Worm (Caenorhabditis elegans) whole organism, L2 larva: ENCODE measurements around the gene irld-57.

Source experiments
- C34F6.9 ChIP-seq: fragments of 150-350 bp; optimal IDR thresholded peaks from 2 replicates; lab custom pipeline; 2014; ENCODE audit warnings: missing biosample characterization, missing genetic modification characterization
- F13H6.1 ChIP-seq: sonication (generic microtip); optimal IDR thresholded peaks from 2 replicates; lab custom pipeline; 2016; ENCODE audit warnings: missing genetic modification characterization, missing compliant biosample characterization
- R02D3.7 ChIP-seq: fragments of 150-350 bp; optimal IDR thresholded peaks from 2 replicates; lab custom pipeline; 2014; ENCODE audit warnings: missing biosample characterization, missing genetic modification characterization
- ZK546.5 ChIP-seq: sonication (generic microtip); optimal IDR thresholded peaks from 2 replicates; lab custom pipeline; 2017; ENCODE audit warnings: missing biosample characterization, missing genetic modification characterization
- alr-1 ChIP-seq: fragments of 150-350 bp; optimal IDR thresholded peaks from 2 replicates; lab custom pipeline; 2014; ENCODE audit warnings: missing biosample characterization, missing genetic modification characterization
- aly-2 ChIP-seq: fragments of 150-350 bp; optimal IDR thresholded peaks from 2 replicates; lab custom pipeline; 2014; ENCODE audit warnings: missing biosample characterization, missing genetic modification characterization
- blmp-1 ChIP-seq: sonication (generic microtip); optimal IDR thresholded peaks from 2 replicates; lab custom pipeline; 2017; ENCODE audit warnings: missing genetic modification characterization, mild to moderate bottlenecking, missing compliant biosample characterization, antibody characterized with exemption, moderate library complexity; ENCODE audit not compliant: insufficient read depth
- ceh-16 ChIP-seq: fragments of 150-350 bp; optimal IDR thresholded peaks from 2 replicates; lab custom pipeline; 2014; ENCODE audit warnings: missing biosample characterization, missing genetic modification characterization
- crh-2 ChIP-seq: sonication (generic microtip); optimal IDR thresholded peaks from 2 replicates; lab custom pipeline; 2017; ENCODE audit warnings: missing biosample characterization, missing genetic modification characterization
- dmd-4 ChIP-seq: sonication (generic microtip); optimal IDR thresholded peaks from 2 replicates; lab custom pipeline; 2017; ENCODE audit warnings: missing biosample characterization, missing genetic modification characterization
- elt-1 ChIP-seq: fragments of 150-350 bp; optimal IDR thresholded peaks from 2 replicates; lab custom pipeline; 2014; ENCODE audit warnings: missing biosample characterization, missing genetic modification characterization
- elt-3 ChIP-seq: sonication (generic microtip); optimal IDR thresholded peaks from 2 replicates; lab custom pipeline; 2017; ENCODE audit warnings: missing biosample characterization, missing genetic modification characterization
- fos-1 ChIP-seq: fragments of 150-350 bp; optimal IDR thresholded peaks from 2 replicates; lab custom pipeline; 2014; ENCODE audit warnings: missing biosample characterization, missing genetic modification characterization
- gmeb-1 ChIP-seq: fragments of 150-350 bp; optimal IDR thresholded peaks from 2 replicates; lab custom pipeline; 2014; ENCODE audit warnings: missing biosample characterization, missing genetic modification characterization
- lin-11 ChIP-seq: fragments of 150-350 bp; sonication (generic microtip); optimal IDR thresholded peaks from 2 replicates; lab custom pipeline; 2014; ENCODE audit warnings: missing biosample characterization, missing genetic modification characterization, inconsistent platforms, mixed read lengths
- lin-13 ChIP-seq: fragments of 150-350 bp; optimal IDR thresholded peaks from 2 replicates; lab custom pipeline; 2014; ENCODE audit warnings: missing biosample characterization, missing genetic modification reagents, missing genetic modification characterization
- lin-39 ChIP-seq: fragments of 150-350 bp; optimal IDR thresholded peaks from 2 replicates; lab custom pipeline; 2014; ENCODE audit warnings: missing biosample characterization, missing genetic modification reagents, missing genetic modification characterization
- lsy-2 ChIP-seq, 2 experiments: fragments of 150-350 bp in 1 of 2; sonication (generic microtip) in 1 of 2; optimal IDR thresholded peaks; 2 replicates each; lab custom pipeline; 2014 to 2017; ENCODE audit warnings: missing biosample characterization in 2 of 2, missing genetic modification characterization in 2 of 2
- mab-5 ChIP-seq: fragments of 150-350 bp; optimal IDR thresholded peaks from 2 replicates; lab custom pipeline; 2014; ENCODE audit warnings: missing biosample characterization, missing genetic modification characterization
- mdl-1 ChIP-seq, 2 experiments: fragments of 150-350 bp in 1 of 2; sonication (generic microtip) in 1 of 2; optimal IDR thresholded peaks; 2 replicates each; lab custom pipeline; 2017; ENCODE audit warnings: missing biosample characterization in 2 of 2, missing genetic modification characterization in 2 of 2
- nhr-10 ChIP-seq: sonication (generic microtip); optimal IDR thresholded peaks from 2 replicates; lab custom pipeline; 2017; ENCODE audit warnings: missing biosample characterization, missing genetic modification characterization
- nhr-11 ChIP-seq: fragments of 150-350 bp; optimal IDR thresholded peaks from 2 replicates; lab custom pipeline; 2014; ENCODE audit warnings: missing biosample characterization, missing genetic modification characterization
- nhr-12 ChIP-seq: fragments of 150-350 bp; optimal IDR thresholded peaks from 2 replicates; lab custom pipeline; 2014; ENCODE audit warnings: missing biosample characterization, missing genetic modification characterization
- nhr-129 ChIP-seq: fragments of 150-350 bp; optimal IDR thresholded peaks from 2 replicates; lab custom pipeline; 2014; ENCODE audit warnings: missing biosample characterization, missing genetic modification characterization
- nhr-23 ChIP-seq: fragments of 150-350 bp; optimal IDR thresholded peaks from 2 replicates; lab custom pipeline; 2014; ENCODE audit warnings: missing biosample characterization, missing genetic modification reagents, missing genetic modification characterization
- nhr-237 ChIP-seq: fragments of 150-350 bp; optimal IDR thresholded peaks from 2 replicates; lab custom pipeline; 2014; ENCODE audit warnings: missing biosample characterization, missing genetic modification characterization
- nhr-25 ChIP-seq: fragments of 150-350 bp; sonication (generic microtip); optimal IDR thresholded peaks from 3 replicates; lab custom pipeline; 2014; ENCODE audit warnings: missing biosample characterization, missing genetic modification characterization
- nhr-6 ChIP-seq: fragments of 150-350 bp; optimal IDR thresholded peaks from 2 replicates; lab custom pipeline; 2014; ENCODE audit warnings: missing biosample characterization, missing genetic modification characterization
- nhr-77 ChIP-seq: fragments of 150-350 bp; optimal IDR thresholded peaks from 2 replicates; lab custom pipeline; 2014; ENCODE audit warnings: missing biosample characterization, missing genetic modification characterization
- sem-4 ChIP-seq: fragments of 150-350 bp; optimal IDR thresholded peaks from 2 replicates; lab custom pipeline; 2014; ENCODE audit warnings: missing biosample characterization, missing genetic modification reagents, missing genetic modification characterization
- skn-1 ChIP-seq: sonication (generic microtip); optimal IDR thresholded peaks from 2 replicates; lab custom pipeline; 2017; ENCODE audit warnings: missing biosample characterization, missing genetic modification characterization
- sma-3 ChIP-seq: sonication (generic microtip); optimal IDR thresholded peaks from 2 replicates; lab custom pipeline; 2016; ENCODE audit warnings: missing genetic modification reagents, missing genetic modification characterization, missing compliant biosample characterization
- sma-9 ChIP-seq, 2 experiments: fragments of 150-350 bp in 1 of 2; sonication (generic microtip) in 1 of 2; optimal IDR thresholded peaks; 2 replicates each; lab custom pipeline; 2014 to 2016; ENCODE audit warnings: missing genetic modification characterization in 2 of 2, mild to moderate bottlenecking in 1 of 2, missing biosample characterization in 1 of 2, missing compliant biosample characterization in 1 of 2, missing genetic modification reagents in 1 of 2, moderate library complexity in 1 of 2
- snpc-4 ChIP-seq: fragments of 150-350 bp; optimal IDR thresholded peaks from 2 replicates; lab custom pipeline; 2014; ENCODE audit warnings: missing biosample characterization, missing genetic modification characterization
- unc-55 ChIP-seq: fragments of 150-350 bp; sonication (generic microtip); optimal IDR thresholded peaks from 3 replicates; lab custom pipeline; 2014; ENCODE audit warnings: missing biosample characterization, missing genetic modification reagents, missing genetic modification characterization
- unc-62 ChIP-seq: fragments of 150-350 bp; optimal IDR thresholded peaks from 2 replicates; lab custom pipeline; 2014; ENCODE audit warnings: missing biosample characterization, missing genetic modification reagents, missing genetic modification characterization
- zag-1 ChIP-seq: fragments of 150-350 bp; optimal IDR thresholded peaks from 2 replicates; lab custom pipeline; 2014; ENCODE audit warnings: missing biosample characterization, missing genetic modification characterization
- ztf-1 ChIP-seq: fragments of 200-800 bp; sonication (Bioruptor generic); conservative IDR thresholded peaks from 2 replicates; pipeline ENCODE4 v1.3.6; 2022; ENCODE audit warnings: missing genetic modification characterization, missing compliant biosample characterization
- ztf-11 ChIP-seq: sonication (generic microtip); optimal IDR thresholded peaks from 2 replicates; lab custom pipeline; 2017; ENCODE audit warnings: missing biosample characterization, missing genetic modification characterization
- ztf-4 ChIP-seq: fragments of 150-350 bp; optimal IDR thresholded peaks from 2 replicates; lab custom pipeline; 2014; ENCODE audit warnings: missing biosample characterization, missing genetic modification characterization

irld-57 gene

ce11 chrV:15716679-15717078 lies 9.8 kb downstream of the irld-57 start, which contains the start of gene Y6E2A.4:
Gene Y6E2A.4 (minus strand): TSS chrV:15716779.
- TF ChIP-seq elt-1 (tag; lab: Kevin White, UChicago) (no peak), ztf-4 (tag; lab: Kevin White, UChicago) (no peak), mdl-1 (tag; optimal IDR thresholded peaks at IDR 0.05; lab: Kevin White, UChicago) (no peak), ZK546.5 (tag; lab: Kevin White, UChicago) (no peak), sma-9 (GFP tag; optimal IDR thresholded peaks at IDR 0.05; lab: Kevin White, UChicago) (no peak), sma-9 (tag; optimal IDR thresholded peaks at IDR 0.05; lab: Kevin White, UChicago) (no peak), ceh-16 (tag; lab: Kevin White, UChicago) (no peak), zag-1 (no peak), crh-2 (tag; lab: Kevin White, UChicago) (no peak), nhr-12 (tag; lab: Kevin White, UChicago) (no peak), nhr-77 (no peak), nhr-23 (no peak), fos-1 (tag; lab: Kevin White, UChicago) (no peak), ztf-11 (tag; lab: Kevin White, UChicago) (no peak), lin-39 (no peak), nhr-6 (tag; lab: Kevin White, UChicago) (no peak), unc-55 (no peak), skn-1 (tag; lab: Kevin White, UChicago) (no peak), unc-62 (GFP tag; lab: Kevin White, UChicago) (no peak), C34F6.9 (no peak)

ce11 chrV:15715636-15716035 lies 10.9 kb downstream of the irld-57 start:
- no peak for TF ChIP-seq sem-4 (tag; lab: Kevin White, UChicago)
- no peak for TF ChIP-seq R02D3.7
- TF ChIP-seq ztf-4 (tag; lab: Kevin White, UChicago) = no peak
- no peak for TF ChIP-seq ztf-1 (GFP tag; lab: Robert Waterston, UW)
- no peak for TF ChIP-seq snpc-4 (tag; lab: Kevin White, UChicago)
- TF ChIP-seq gmeb-1 (tag; lab: Kevin White, UChicago) = no peak
- TF ChIP-seq crh-2 (tag; lab: Kevin White, UChicago) = no peak
- no peak for TF ChIP-seq lin-13 (GFP tag; lab: Kevin White, UChicago)
- no peak for TF ChIP-seq dmd-4
- TF ChIP-seq blmp-1 (tag; lab: Kevin White, UChicago) = no peak
- no peak for TF ChIP-seq unc-55
- no peak for TF ChIP-seq lsy-2 (tag; optimal IDR thresholded peaks at IDR 0.05; lab: Kevin White, UChicago)
- TF ChIP-seq mab-5 (tag; lab: Kevin White, UChicago) = no peak
- no peak for TF ChIP-seq nhr-237 (tag; lab: Kevin White, UChicago)
- TF ChIP-seq nhr-12 (tag; lab: Kevin White, UChicago) = no peak
- no peak for TF ChIP-seq lin-11
- TF ChIP-seq mdl-1 (tag; optimal IDR thresholded peaks at IDR 0.05; lab: Kevin White, UChicago) = no peak
- TF ChIP-seq nhr-10 (tag; lab: Kevin White, UChicago) = no peak
- TF ChIP-seq, all 48 proteins: peak for 0

ce11 chrV:15712385-15712784 lies 14.1 kb downstream of the irld-57 start:
- TF ChIP-seq zag-1 = no peak
- no peak for TF ChIP-seq elt-3 (tag; lab: Kevin White, UChicago)
- TF ChIP-seq unc-62 (GFP tag; lab: Kevin White, UChicago) = no peak
- TF ChIP-seq snpc-4 (tag; lab: Kevin White, UChicago) = no peak
- no peak for TF ChIP-seq nhr-11 (tag; lab: Kevin White, UChicago)
- no peak for TF ChIP-seq mab-5 (tag; lab: Kevin White, UChicago)
- TF ChIP-seq nhr-12 (tag; lab: Kevin White, UChicago) = no peak
- no peak for TF ChIP-seq sma-3 (GFP tag; lab: Kevin White, UChicago)
- no peak for TF ChIP-seq elt-1 (tag; lab: Kevin White, UChicago)
- TF ChIP-seq nhr-129 = no peak
- no peak for TF ChIP-seq crh-2 (tag; lab: Kevin White, UChicago)
- no peak for TF ChIP-seq ztf-4 (tag; lab: Kevin White, UChicago)
- no peak for TF ChIP-seq ztf-1 (GFP tag; lab: Robert Waterston, UW)
- TF ChIP-seq ztf-11 (tag; lab: Kevin White, UChicago) = no peak
- TF ChIP-seq F13H6.1 (tag; lab: Kevin White, UChicago) = no peak
- TF ChIP-seq, all 48 proteins: peak for 0

- no peak for TF ChIP-seq lin-13 (GFP tag; lab: Kevin White, UChicago)
- no peak for TF ChIP-seq zag-1
- TF ChIP-seq nhr-25 (tag; lab: Kevin White, UChicago) = no peak
- no peak for TF ChIP-seq aly-2 (tag; lab: Kevin White, UChicago)
- TF ChIP-seq nhr-11 (tag; lab: Kevin White, UChicago) = no peak
- no peak for TF ChIP-seq alr-1 (tag; lab: Kevin White, UChicago)
- TF ChIP-seq elt-3 (tag; lab: Kevin White, UChicago) = no peak
- TF ChIP-seq nhr-129 = no peak
- no peak for TF ChIP-seq ceh-16 (tag; lab: Kevin White, UChicago)
- TF ChIP-seq nhr-23 = no peak
Observed at ce11 chrV:15711898-15712297, 14.6 kb downstream of the irld-57 start, which contains the start of gene str-101. Gene str-101 (minus strand): TSS chrV:15711998.
